Worm (Caenorhabditis elegans): Measurements from ENCODE around the gene ucr-1.

DNA sequence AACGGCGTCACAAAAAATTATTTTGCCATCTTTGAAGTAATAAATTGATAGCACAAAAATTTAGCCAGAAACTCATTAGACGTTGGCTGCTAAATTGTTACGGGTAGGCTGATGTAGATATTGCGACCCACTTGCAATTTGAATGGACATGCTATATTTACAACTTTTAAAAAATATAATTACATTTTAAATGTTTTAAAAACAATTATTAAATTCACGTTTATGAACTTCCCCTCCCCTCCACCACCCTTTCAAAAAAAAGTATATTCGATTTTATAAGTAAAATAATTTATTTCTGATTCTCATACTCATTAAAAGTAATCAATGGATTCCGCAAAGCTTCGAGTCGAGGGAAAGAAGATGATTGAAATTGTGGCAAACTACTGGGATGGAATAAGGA lies 22.7 kb downstream of the ucr-1 start, which contains the start of gene basl-1:
- no peak for TF ChIP-seq lin-39 (tag; optimal IDR thresholded peaks at IDR 0.05)
- TF ChIP-seq sem-4 (tag; optimal IDR thresholded peaks at IDR 0.05): no peak
- no peak for TF ChIP-seq sma-3 (GFP tag; optimal IDR thresholded peaks at IDR 0.05)
- TF ChIP-seq nhr-12 (tag; optimal IDR thresholded peaks at IDR 0.05): no peak
- TF ChIP-seq nhr-25 (tag; optimal IDR thresholded peaks at IDR 0.05): no peak
- TF ChIP-seq R02D3.7 (tag; optimal IDR thresholded peaks at IDR 0.05): no peak

Data from whole organism, L2 larva.